Worm (Caenorhabditis elegans) whole organism, late embryonic: ENCODE measurements around the gene T11G6.4.

Source experiments
- C38D4.7 ChIP-seq: fragments of 200-800 bp; sonication (Bioruptor generic); optimal IDR thresholded peaks from 2 replicates; lab custom pipeline; 2018; ENCODE audit warnings: mild to moderate bottlenecking, missing genetic modification characterization, moderate library complexity, missing compliant biosample characterization
- ahr-1 ChIP-seq: sonication (generic microtip); optimal IDR thresholded peaks from 2 replicates; lab custom pipeline; 2016; ENCODE audit warnings: missing genetic modification characterization, missing compliant biosample characterization
- ceh-14 ChIP-seq: sonication (generic microtip); optimal IDR thresholded peaks from 2 replicates; lab custom pipeline; 2016; ENCODE audit warnings: missing genotype, missing genetic modification characterization, missing compliant biosample characterization
- ceh-19 ChIP-seq: fragments of 200-800 bp; sonication (Bioruptor generic); optimal IDR thresholded peaks from 2 replicates; lab custom pipeline; 2018; ENCODE audit warnings: mild to moderate bottlenecking, missing genetic modification characterization, missing compliant biosample characterization
- ceh-2 ChIP-seq: sonication (generic microtip); optimal IDR thresholded peaks from 2 replicates; lab custom pipeline; 2016; ENCODE audit warnings: missing genotype, missing genetic modification characterization, missing compliant biosample characterization
- ceh-22 ChIP-seq: sonication (generic microtip); optimal IDR thresholded peaks from 2 replicates; lab custom pipeline; 2017; ENCODE audit warnings: missing biosample characterization, missing genetic modification characterization
- ceh-24 ChIP-seq: sonication (generic microtip); optimal IDR thresholded peaks from 2 replicates; lab custom pipeline; 2016; ENCODE audit warnings: mild to moderate bottlenecking, missing genetic modification characterization, missing compliant biosample characterization
- ceh-31 ChIP-seq: sonication (generic microtip); optimal IDR thresholded peaks from 2 replicates; lab custom pipeline; 2016; ENCODE audit warnings: missing genetic modification characterization, missing compliant biosample characterization
- ceh-45 ChIP-seq: fragments of 200-800 bp; sonication (Bioruptor generic); IDR thresholded peaks from 2 replicates; pipeline ENCODE4 v1.3.6; 2022; ENCODE audit warnings: missing genetic modification reagents, missing genetic modification characterization, missing compliant biosample characterization
- ceh-48 ChIP-seq: sonication (generic microtip); optimal IDR thresholded peaks from 2 replicates; lab custom pipeline; 2016; ENCODE audit warnings: missing genetic modification characterization, inconsistent platforms, missing compliant biosample characterization
- ets-4 ChIP-seq: sonication (generic microtip); optimal IDR thresholded peaks from 2 replicates; lab custom pipeline; 2016; ENCODE audit warnings: missing genetic modification characterization, missing compliant biosample characterization
- fax-1 ChIP-seq: sonication (generic microtip); optimal IDR thresholded peaks from 2 replicates; lab custom pipeline; 2016; ENCODE audit warnings: missing genotype, missing genetic modification characterization, missing compliant biosample characterization
- hlh-13 ChIP-seq: fragments of 200-800 bp; sonication (Bioruptor generic); optimal IDR thresholded peaks from 2 replicates; lab custom pipeline; 2018; ENCODE audit warnings: mild to moderate bottlenecking, missing genetic modification characterization, missing compliant biosample characterization
- mec-3 ChIP-seq: sonication (generic microtip); optimal IDR thresholded peaks from 2 replicates; lab custom pipeline; 2016; ENCODE audit warnings: borderline replicate concordance, missing genetic modification characterization, missing compliant biosample characterization
- nfya-1 ChIP-seq: sonication (generic microtip); optimal IDR thresholded peaks from 2 replicates; lab custom pipeline; 2017; ENCODE audit warnings: missing genetic modification characterization, mild to moderate bottlenecking, missing compliant biosample characterization, antibody characterized with exemption, moderate library complexity
- nhr-11 ChIP-seq: fragments of 150-350 bp; optimal IDR thresholded peaks from 2 replicates; lab custom pipeline; 2014; ENCODE audit warnings: missing biosample characterization, missing genetic modification characterization
- nhr-232 ChIP-seq: sonication (generic microtip); optimal IDR thresholded peaks from 2 replicates; lab custom pipeline; 2016; ENCODE audit warnings: missing genetic modification characterization, missing compliant biosample characterization
- npax-4 ChIP-seq: sonication (generic microtip); optimal IDR thresholded peaks from 2 replicates; lab custom pipeline; 2016; ENCODE audit warnings: missing genetic modification characterization, missing compliant biosample characterization
- pax-1 ChIP-seq: fragments of 150-350 bp; optimal IDR thresholded peaks from 2 replicates; lab custom pipeline; 2014; ENCODE audit warnings: missing biosample characterization, missing genetic modification characterization
- pha-2 ChIP-seq: sonication (generic microtip); optimal IDR thresholded peaks from 2 replicates; lab custom pipeline; 2017; ENCODE audit warnings: mild to moderate bottlenecking, missing genetic modification characterization, missing compliant biosample characterization
- pha-4 ChIP-seq: fragments of 150-350 bp; optimal IDR thresholded peaks from 2 replicates; lab custom pipeline; 2018; ENCODE audit warnings: missing biosample characterization, missing genetic modification reagents, missing genetic modification characterization
- ref-2 ChIP-seq: sonication (generic microtip); optimal IDR thresholded peaks from 2 replicates; lab custom pipeline; 2016; ENCODE audit warnings: missing genetic modification characterization, missing compliant biosample characterization
- sdc-2 ChIP-seq: sonication (generic microtip); optimal IDR thresholded peaks from 2 replicates; lab custom pipeline; 2016; ENCODE audit warnings: missing genotype, missing genetic modification characterization, missing compliant biosample characterization
- sox-2 ChIP-seq: fragments of 200-800 bp; sonication (Bioruptor generic); IDR thresholded peaks from 2 replicates; pipeline ENCODE4 v1.3.6; 2022; ENCODE audit warnings: missing genetic modification reagents, missing genetic modification characterization, missing compliant biosample characterization
- unc-42 ChIP-seq: sonication (generic microtip); optimal IDR thresholded peaks from 2 replicates; lab custom pipeline; 2016; ENCODE audit warnings: missing genotype, missing genetic modification characterization, missing compliant biosample characterization
- unc-86 ChIP-seq: sonication (generic microtip); optimal IDR thresholded peaks from 2 replicates; lab custom pipeline; 2016; ENCODE audit warnings: missing genetic modification characterization, missing compliant biosample characterization

T11G6.4 gene

ce11 chrIV:10867370-10868146 lies 15.8 kb upstream of the T11G6.4 start:
- TF ChIP-seq nhr-11 (tag; lab: Kevin White, UChicago), result no peak
- TF ChIP-seq ceh-45, result peak; percentile 10; the same call in 1 of the 2 replicates
- no peak for TF ChIP-seq sdc-2 (tag; lab: Kevin White, UChicago)
- TF ChIP-seq ceh-31 (tag; lab: Kevin White, UChicago), result peak; percentile 62
- TF ChIP-seq ref-2 (tag; lab: Kevin White, UChicago), result peak; percentile 37
- no peak for TF ChIP-seq pha-4 (tag; lab: Kevin White, UChicago)
- no peak for TF ChIP-seq ceh-14 (tag; lab: Kevin White, UChicago)
- no peak for TF ChIP-seq pha-2
- peak; percentile 52 for TF ChIP-seq sox-2 (GFP tag; lab: Robert Waterston, UW)

ce11 chrIV:10864031-10864430 lies 12.3 kb upstream of the T11G6.4 start, which contains the start of gene nish-1:
Gene nish-1 (plus strand): TSS chrIV:10864331.
- TF ChIP-seq ceh-2 (tag; lab: Kevin White, UChicago) (no peak), ceh-24 (no peak), unc-86 (tag; lab: Kevin White, UChicago) (no peak), npax-4 (tag; lab: Kevin White, UChicago) (no peak), nfya-1 (tag; lab: Kevin White, UChicago) (no peak), C38D4.7 (GFP tag; lab: Kevin White, UChicago) (no peak), pha-4 (tag; lab: Kevin White, UChicago) (no peak), mec-3 (tag; lab: Kevin White, UChicago) (no peak), hlh-13 (GFP tag; lab: Kevin White, UChicago) (no peak), sox-2 (GFP tag; lab: Robert Waterston, UW) (no peak), unc-42 (tag; lab: Kevin White, UChicago) (no peak), pha-2 (no peak), pax-1 (tag; lab: Kevin White, UChicago) (no peak), ceh-19 (GFP tag; lab: Kevin White, UChicago) (no peak), ceh-22 (tag; lab: Kevin White, UChicago) (no peak)

ce11 chrIV:10861102-10861501 lies 9.4 kb upstream of the T11G6.4 start, which contains the start of gene rbm-22:
Gene rbm-22 (plus strand): TSS chrIV:10861402.
- TF ChIP-seq ceh-48 (tag; lab: Kevin White, UChicago) (peak; percentile 5), ets-4 (tag; lab: Kevin White, UChicago) (no peak)

- no peak for TF ChIP-seq ets-4 (tag; lab: Kevin White, UChicago)
- peak; percentile 6 for TF ChIP-seq unc-42 (tag; lab: Kevin White, UChicago)
Observed at ce11 chrIV:10858300-10859016, 6.7 kb upstream of the T11G6.4 start, which contains the start of the genes T11G6.2 and hars-1. Gene T11G6.2 (minus strand): TSS chrIV:10858496. Gene hars-1 (plus strand): TSS chrIV:10858957.

ce11 chrIV:10855946-10856345 lies 4.2 kb upstream of the T11G6.4 start:
- TF ChIP-seq ahr-1 (tag; lab: Kevin White, UChicago) (no peak), pha-2 (no peak), nhr-232 (tag; lab: Kevin White, UChicago) (no peak), nfya-1 (tag; lab: Kevin White, UChicago) (peak; percentile 30)

ce11 chrIV:10855049-10855448 lies 3.3 kb upstream of the T11G6.4 start, which contains the start of gene T11G6.3:
Gene T11G6.3 (minus strand): TSS chrIV:10855237.
- TF ChIP-seq fax-1 (tag; lab: Kevin White, UChicago) (no peak), pha-2 (no peak), ref-2 (tag; lab: Kevin White, UChicago) (no peak), mec-3 (tag; lab: Kevin White, UChicago) (no peak)
